Fruit fly (Drosophila melanogaster) whole organism, adult: ENCODE data around the gene Sfxn1-3.

Experiments
- CG12768 ChIP-seq: fragments of 200-800 bp; sonication (Bioruptor generic); optimal IDR thresholded peaks from 2 replicates; lab custom pipeline; 2017; ENCODE audit warnings: missing biosample characterization, missing genetic modification characterization, mild to moderate bottlenecking, moderate library complexity, missing genetic modification reagents
- CG14711 ChIP-seq: fragments of 200-800 bp; sonication (Bioruptor generic); optimal IDR thresholded peaks from 2 replicates; lab custom pipeline; 2018; ENCODE audit warnings: missing biosample characterization, mild to moderate bottlenecking, missing genetic modification characterization, moderate library complexity
- CG33017 ChIP-seq: fragments of 200-800 bp; sonication (Bioruptor generic); optimal IDR thresholded peaks from 2 replicates; lab custom pipeline; 2018; ENCODE audit warnings: missing biosample characterization, mild to moderate bottlenecking, missing genetic modification characterization, moderate library complexity
- CG5204 ChIP-seq: fragments of 200-800 bp; sonication (Bioruptor generic); optimal IDR thresholded peaks from 2 replicates; lab custom pipeline; 2016; ENCODE audit warnings: missing biosample characterization, missing genetic modification characterization
- CG7101 ChIP-seq: fragments of 200-800 bp; sonication (Bioruptor generic); optimal IDR thresholded peaks from 2 replicates; lab custom pipeline; 2018; ENCODE audit warnings: missing biosample characterization, mild to moderate bottlenecking, missing genetic modification characterization, moderate library complexity
- Clk ChIP-seq: fragments of 200-800 bp; sonication (Bioruptor generic); optimal IDR thresholded peaks from 2 replicates; lab custom pipeline; 2017; ENCODE audit warnings: missing biosample characterization, missing genetic modification characterization
- Crg-1 ChIP-seq: fragments of 200-800 bp; sonication (Bioruptor generic); optimal IDR thresholded peaks from 2 replicates; lab custom pipeline; 2016; ENCODE audit warnings: missing biosample characterization, missing genetic modification characterization
- Mnt ChIP-seq: fragments of 200-800 bp; sonication (Bioruptor generic); optimal IDR thresholded peaks from 2 replicates; lab custom pipeline; 2016; ENCODE audit warnings: missing biosample characterization, mild to moderate bottlenecking, missing genetic modification characterization
- cnc ChIP-seq, 2 experiments: fragments of >200 bp; optimal IDR thresholded peaks; 2 replicates each; lab custom pipeline; 2017
- kay ChIP-seq: fragments of 200-800 bp; sonication (Bioruptor generic); peaks from one replicate; lab custom pipeline; 2016; ENCODE audit warnings: missing biosample characterization, missing genetic modification characterization, borderline replicate concordance
- ovo ChIP-seq: fragments of 200-800 bp; sonication (Bioruptor generic); optimal IDR thresholded peaks from 2 replicates; lab custom pipeline; 2016; ENCODE audit warnings: missing biosample characterization, missing genetic modification characterization
- pad ChIP-seq: fragments of 200-800 bp; sonication (Bioruptor generic); optimal IDR thresholded peaks from 3 replicates; lab custom pipeline; 2017; ENCODE audit warnings: missing biosample characterization, missing genetic modification characterization, mild to moderate bottlenecking, moderate library complexity, missing genetic modification reagents
- tj ChIP-seq: fragments of 200-800 bp; sonication (Bioruptor generic); optimal IDR thresholded peaks from 3 replicates; lab custom pipeline; 2017; ENCODE audit warnings: missing biosample characterization, mild to moderate bottlenecking, missing genetic modification characterization, moderate library complexity
- toe ChIP-seq: fragments of 200-800 bp; sonication (Bioruptor generic); optimal IDR thresholded peaks from 2 replicates; lab custom pipeline; 2016; ENCODE audit warnings: missing biosample characterization, missing genetic modification characterization

DNA sequence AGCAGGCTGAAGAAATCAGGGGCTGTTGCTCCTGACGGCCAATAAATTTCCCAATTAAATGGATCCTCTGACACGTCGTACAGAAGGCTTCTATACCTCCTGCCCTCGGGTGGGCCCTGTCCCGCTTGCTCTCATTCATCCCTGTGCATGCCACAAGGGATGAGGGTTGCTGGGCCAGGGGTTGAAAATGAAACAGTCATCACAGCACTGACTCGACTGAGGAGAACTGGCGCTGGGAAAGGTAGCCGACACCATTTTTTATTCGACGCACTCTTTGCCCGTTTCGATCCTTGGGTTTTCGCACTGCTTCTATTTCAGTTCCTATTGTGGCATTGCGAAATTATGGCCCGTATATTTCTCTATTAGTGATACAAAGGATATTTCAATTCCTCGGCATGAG lies 37.2 kb upstream of the Sfxn1-3 start:
- no peak for TF ChIP-seq CG14711 (tag; lab: Kevin White, UChicago)
- no peak for TF ChIP-seq Crg-1 (GFP tag; lab: Kevin White, UChicago)
- no peak for TF ChIP-seq CG5204 (GFP tag; lab: Kevin White, UChicago)
- TF ChIP-seq CG7101 (tag; lab: Kevin White, UChicago) = no peak
- TF ChIP-seq kay (GFP tag; lab: Kevin White, UChicago) = no peak
- no peak for TF ChIP-seq pad
- no peak for TF ChIP-seq toe (GFP tag; lab: Kevin White, UChicago)
- no peak for TF ChIP-seq ovo
- no peak for TF ChIP-seq Clk (GFP tag; lab: Kevin White, UChicago)
- TF ChIP-seq Mnt = no peak
- TF ChIP-seq cnc (optimal IDR thresholded peaks at IDR 0.05; lab: Kevin White, UChicago) = no peak
- TF ChIP-seq tj (GFP tag; lab: Kevin White, UChicago) = no peak
- no peak for TF ChIP-seq CG12768 (GFP tag; lab: Kevin White, UChicago)
- TF ChIP-seq CG33017 = no peak
